Fruit fly (Drosophila melanogaster) whole organism, embryonic: ENCODE results near the gene wuho.

Experiments used
- Abd-B ChIP-seq: fragments of 200-800 bp; sonication (Bioruptor generic); optimal IDR thresholded peaks from 2 replicates; lab custom pipeline; 2018; ENCODE audit warnings: missing biosample characterization, mild to moderate bottlenecking, missing genetic modification characterization, moderate library complexity
- Asciz ChIP-seq: fragments of 200-800 bp; sonication (Bioruptor generic); optimal IDR thresholded peaks from 2 replicates; lab custom pipeline; 2017; ENCODE audit warnings: missing biosample characterization, mild to moderate bottlenecking, missing genetic modification characterization, missing genetic modification reagents
- CG10209 ChIP-seq: fragments of 200-800 bp; sonication (Bioruptor generic); optimal IDR thresholded peaks from 3 replicates; lab custom pipeline; 2017; ENCODE audit warnings: missing biosample characterization, mild to moderate bottlenecking, missing genetic modification characterization, missing genetic modification reagents
- CG10654 ChIP-seq: fragments of 200-800 bp; sonication (Bioruptor generic); optimal IDR thresholded peaks from 2 replicates; lab custom pipeline; 2016; ENCODE audit warnings: missing biosample characterization, missing genetic modification characterization
- CG11504 ChIP-seq: fragments of 200-800 bp; sonication (Bioruptor generic); optimal IDR thresholded peaks from 3 replicates; lab custom pipeline; 2019; ENCODE audit warnings: missing biosample characterization, mild to moderate bottlenecking, missing genetic modification characterization, moderate library complexity
- CG11560 ChIP-seq: fragments of 200-800 bp; sonication (Bioruptor generic); IDR thresholded peaks from 3 replicates; pipeline ENCODE4 v1.3.6; 2022; ENCODE audit warnings: missing biosample characterization, missing genetic modification characterization
- CG12071 ChIP-seq: fragments of 200-800 bp; sonication (Bioruptor generic); optimal IDR thresholded peaks from 3 replicates; lab custom pipeline; 2018; ENCODE audit warnings: missing biosample characterization, mild to moderate bottlenecking, missing genetic modification characterization
- CG13296 ChIP-seq: fragments of 200-800 bp; sonication (Bioruptor generic); optimal IDR thresholded peaks from 3 replicates; lab custom pipeline; 2018; ENCODE audit warnings: missing biosample characterization, mild to moderate bottlenecking, missing genetic modification characterization
- CG17359 ChIP-seq: fragments of 200-800 bp; sonication (Bioruptor generic); optimal IDR thresholded peaks from 3 replicates; lab custom pipeline; 2018; ENCODE audit warnings: missing biosample characterization, mild to moderate bottlenecking, missing genetic modification characterization, moderate library complexity
- CG17385 ChIP-seq: fragments of 200-800 bp; sonication (Bioruptor generic); optimal IDR thresholded peaks from 3 replicates; lab custom pipeline; 2018; ENCODE audit warnings: missing biosample characterization, mild to moderate bottlenecking, missing genetic modification characterization
- CG17612 ChIP-seq: fragments of 200-800 bp; sonication (Bioruptor generic); IDR thresholded peaks from 2 replicates; pipeline ENCODE4 v1.3.6; 2022; ENCODE audit warnings: missing biosample characterization, missing genetic modification characterization
- CG42726 ChIP-seq: fragments of 200-800 bp; sonication (Bioruptor generic); IDR thresholded peaks from 2 replicates; pipeline ENCODE4 v1.3.6; 2022; ENCODE audit warnings: missing biosample characterization, missing genetic modification characterization; ENCODE audit not compliant: partially characterized antibody
- CrebB ChIP-seq: fragments of 200-800 bp; sonication (Bioruptor generic); optimal IDR thresholded peaks from 3 replicates; lab custom pipeline; 2018; ENCODE audit warnings: missing biosample characterization, mild to moderate bottlenecking, missing genetic modification characterization
- GATAe ChIP-seq: fragments of 200-800 bp; sonication (Bioruptor generic); conservative IDR thresholded peaks from 2 replicates; pipeline ENCODE4 v1.3.6; 2022; ENCODE audit warnings: missing biosample characterization, missing genetic modification characterization
- HLH4C ChIP-seq: fragments of 200-800 bp; sonication (Bioruptor generic); IDR thresholded peaks from 3 replicates; pipeline ENCODE4 v1.3.6; 2022; ENCODE audit warnings: missing biosample characterization, missing genetic modification characterization; ENCODE audit not compliant: partially characterized antibody
- Hey ChIP-seq: fragments of 200-800 bp; sonication (Bioruptor generic); optimal IDR thresholded peaks from 3 replicates; lab custom pipeline; 2018; ENCODE audit warnings: missing biosample characterization, mild to moderate bottlenecking, missing genetic modification characterization
- HmgZ ChIP-seq: fragments of 200-800 bp; sonication (Bioruptor generic); optimal IDR thresholded peaks from 2 replicates; lab custom pipeline; 2018; ENCODE audit warnings: missing biosample characterization, mild to moderate bottlenecking, missing genetic modification characterization
- Jarid2 ChIP-seq: fragments of 200-800 bp; sonication (Bioruptor generic); optimal IDR thresholded peaks from 3 replicates; lab custom pipeline; 2017; ENCODE audit warnings: mild to moderate bottlenecking, missing biosample characterization, missing genetic modification reagents, missing genetic modification characterization
- NFAT ChIP-seq: fragments of 200-800 bp; sonication (Bioruptor generic); IDR thresholded peaks from 2 replicates; pipeline ENCODE4 v1.3.6; 2022; ENCODE audit warnings: missing biosample characterization, missing genetic modification characterization
- Opbp ChIP-seq: fragments of 200-800 bp; sonication (Bioruptor generic); IDR thresholded peaks from 3 replicates; pipeline ENCODE4 v1.3.6; 2022; ENCODE audit warnings: missing biosample characterization, missing genetic modification characterization; ENCODE audit not compliant: partially characterized antibody
- PHDP ChIP-seq: fragments of 200-800 bp; sonication (Bioruptor generic); optimal IDR thresholded peaks from 3 replicates; lab custom pipeline; 2018; ENCODE audit warnings: missing biosample characterization, mild to moderate bottlenecking, missing genetic modification characterization, moderate library complexity
- Rfx ChIP-seq: fragments of 200-800 bp; sonication (Bioruptor generic); IDR thresholded peaks from 2 replicates; pipeline ENCODE4 v1.3.6; 2022; ENCODE audit warnings: missing biosample characterization, missing genetic modification characterization
- Sox102F ChIP-seq: fragments of 200-800 bp; sonication (Bioruptor generic); optimal IDR thresholded peaks from 2 replicates; lab custom pipeline; 2018; ENCODE audit warnings: missing biosample characterization, mild to moderate bottlenecking, missing genetic modification characterization, moderate library complexity
- Ssrp ChIP-seq: fragments of 200-800 bp; sonication (Bioruptor generic); optimal IDR thresholded peaks from 2 replicates; lab custom pipeline; 2018; ENCODE audit warnings: missing biosample characterization, mild to moderate bottlenecking, missing genetic modification characterization, moderate library complexity
- Stat92E ChIP-seq, 3 experiments: fragments of >200 bp in 2 of 3; fragments of 200-800 bp in 1 of 3; sonication (Bioruptor generic) in 1 of 3; optimal IDR thresholded peaks; 2 replicates each; lab custom pipeline; 2017 to 2019; ENCODE audit warnings: missing biosample characterization in 3 of 3, missing genetic modification characterization in 3 of 3, mild to moderate bottlenecking in 1 of 3, moderate library complexity in 1 of 3
- amos ChIP-seq: fragments of 200-800 bp; sonication (Bioruptor generic); IDR thresholded peaks from 2 replicates; pipeline ENCODE4 v1.3.6; 2022; ENCODE audit warnings: missing biosample characterization, missing genetic modification characterization; ENCODE audit not compliant: partially characterized antibody
- bcd ChIP-seq: fragments of 200-800 bp; sonication (Bioruptor generic); optimal IDR thresholded peaks from 2 replicates; lab custom pipeline; 2017; ENCODE audit warnings: missing biosample characterization, mild to moderate bottlenecking, missing genetic modification characterization
- br ChIP-seq: fragments of >200 bp; optimal IDR thresholded peaks from 2 replicates; lab custom pipeline; 2017
- ci ChIP-seq: fragments of 200-800 bp; sonication (Bioruptor generic); IDR thresholded peaks from 3 replicates; pipeline ENCODE4 v1.3.6; 2022; ENCODE audit warnings: missing biosample characterization, missing genetic modification characterization
- danr ChIP-seq: fragments of 200-800 bp; sonication (Bioruptor generic); IDR thresholded peaks from 2 replicates; pipeline ENCODE4 v1.3.6; 2022; ENCODE audit warnings: missing biosample characterization, missing genetic modification characterization
- fd64A ChIP-seq: fragments of 200-800 bp; sonication (Bioruptor generic); optimal IDR thresholded peaks from 3 replicates; lab custom pipeline; 2018; ENCODE audit warnings: missing biosample characterization, mild to moderate bottlenecking, missing genetic modification characterization
- grau ChIP-seq: fragments of 200-800 bp; optimal IDR thresholded peaks from 3 replicates; lab custom pipeline; 2019; ENCODE audit warnings: missing biosample characterization, mild to moderate bottlenecking, missing genetic modification characterization, moderate library complexity
- hth ChIP-seq: fragments of >200 bp; optimal IDR thresholded peaks from 2 replicates; lab custom pipeline; 2017; ENCODE audit warnings: inconsistent platforms
- ken ChIP-seq: fragments of 200-800 bp; sonication (Bioruptor generic); IDR thresholded peaks from 3 replicates; pipeline ENCODE4 v1.3.6; 2022; ENCODE audit warnings: missing biosample characterization, missing genetic modification characterization
- knrl ChIP-seq: fragments of 200-800 bp; sonication (Bioruptor generic); IDR thresholded peaks from 3 replicates; pipeline ENCODE4 v1.3.6; 2022; ENCODE audit warnings: missing biosample characterization, missing genetic modification characterization; ENCODE audit not compliant: partially characterized antibody
- pfk ChIP-seq: fragments of 200-800 bp; sonication (Bioruptor generic); optimal IDR thresholded peaks from 2 replicates; lab custom pipeline; 2018; ENCODE audit warnings: missing biosample characterization, mild to moderate bottlenecking, missing genetic modification characterization, moderate library complexity
- pho ChIP-seq: fragments of 200-800 bp; sonication (Bioruptor generic); optimal IDR thresholded peaks from 2 replicates; lab custom pipeline; 2016; ENCODE audit warnings: missing biosample characterization, missing genetic modification characterization
- phol ChIP-seq: fragments of 200-800 bp; sonication (Bioruptor generic); optimal IDR thresholded peaks from 3 replicates; lab custom pipeline; 2018; ENCODE audit warnings: missing biosample characterization, mild to moderate bottlenecking, missing genetic modification characterization, moderate library complexity
- pros ChIP-seq: fragments of 200-800 bp; sonication (Bioruptor generic); optimal IDR thresholded peaks from 3 replicates; lab custom pipeline; 2019; ENCODE audit warnings: missing biosample characterization, mild to moderate bottlenecking, missing genetic modification characterization, moderate library complexity
- pzg ChIP-seq: fragments of 200-800 bp; sonication (Bioruptor generic); optimal IDR thresholded peaks from 3 replicates; lab custom pipeline; 2018; ENCODE audit warnings: missing biosample characterization, mild to moderate bottlenecking, missing genetic modification characterization, moderate library complexity
- seq ChIP-seq: fragments of 200-800 bp; sonication (Bioruptor generic); IDR thresholded peaks from 2 replicates; pipeline ENCODE4 v1.3.6; 2022; ENCODE audit warnings: missing biosample characterization, missing genetic modification characterization
- sim ChIP-seq: fragments of 200-800 bp; sonication (Bioruptor generic); IDR thresholded peaks from 2 replicates; pipeline ENCODE4 v1.3.6; 2022; ENCODE audit warnings: missing biosample characterization, missing genetic modification characterization
- slp2 ChIP-seq: fragments of 200-800 bp; sonication (Bioruptor generic); optimal IDR thresholded peaks from 2 replicates; lab custom pipeline; 2016; ENCODE audit warnings: missing biosample characterization, missing genetic modification characterization
- sob ChIP-seq: fragments of 200-800 bp; sonication (Bioruptor generic); IDR thresholded peaks from 2 replicates; pipeline ENCODE4 v1.3.6; 2022; ENCODE audit warnings: missing biosample characterization, missing genetic modification characterization
- stc ChIP-seq: fragments of 200-800 bp; sonication (Bioruptor generic); IDR thresholded peaks from 2 replicates; pipeline ENCODE4 v1.3.6; 2022; ENCODE audit warnings: missing biosample characterization, missing genetic modification characterization
- zen2 ChIP-seq: fragments of 200-800 bp; sonication (Bioruptor generic); IDR thresholded peaks from 3 replicates; pipeline ENCODE4 v1.3.6; 2022; ENCODE audit warnings: missing biosample characterization, missing genetic modification characterization; ENCODE audit not compliant: partially characterized antibody
- zfh1 ChIP-seq: fragments of 200-800 bp; sonication (Bioruptor generic); IDR thresholded peaks from 3 replicates; pipeline ENCODE4 v1.3.6; 2022; ENCODE audit warnings: missing biosample characterization, missing genetic modification characterization

Gene wuho

DNA sequence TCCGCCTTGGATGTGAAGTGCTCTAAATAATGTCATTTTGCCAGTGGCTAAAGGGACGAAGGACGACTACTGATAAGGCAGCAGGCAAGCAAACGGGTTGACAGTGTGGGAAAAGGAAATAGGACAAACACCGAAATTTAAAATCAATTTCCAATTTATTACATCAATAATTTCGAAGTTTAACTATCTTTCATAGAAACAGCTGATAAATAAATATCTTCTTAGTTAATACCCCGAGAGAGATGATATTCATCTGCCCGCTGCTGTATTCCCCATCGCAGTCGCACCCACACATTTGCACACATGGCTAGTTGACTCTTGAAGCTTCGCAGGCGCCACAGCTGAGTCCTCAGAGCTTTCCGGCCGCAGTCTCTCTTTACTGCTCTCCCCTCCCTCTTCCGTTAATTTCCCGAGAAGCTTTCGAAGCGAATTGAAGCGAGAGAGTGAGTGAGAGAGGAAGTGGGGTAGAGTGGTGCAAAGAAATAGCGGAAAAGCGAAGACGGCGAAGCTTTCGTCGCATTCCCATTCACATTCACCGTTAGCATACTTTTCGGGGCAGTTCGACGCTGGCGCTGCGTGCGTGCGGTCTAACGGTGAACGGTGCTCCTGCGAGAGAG, 29.1 kb downstream of the wuho start (continued):
- TF ChIP-seq Stat92E (GFP tag; optimal IDR thresholded peaks at IDR 0.05; lab: Kevin White, UChicago): no peak
- TF ChIP-seq seq (GFP tag; lab: Robert Waterston, UW): peak; percentile 69
- TF ChIP-seq pfk (GFP tag; lab: Kevin White, UChicago): no peak
- peak; percentile 68 for TF ChIP-seq stc (GFP tag; lab: Robert Waterston, UW)
- peak; percentile 5 for TF ChIP-seq pzg
- peak; percentile 67 for TF ChIP-seq CG17385 (GFP tag; lab: Kevin White, UChicago)
- peak; percentile 54; the same call in 2 of the 3 replicates for TF ChIP-seq ken (GFP tag; lab: Robert Waterston, UW)
- TF ChIP-seq CG13296: peak; percentile 65
- no peak for TF ChIP-seq br (lab: Kevin White, UChicago)
- peak; percentile 28; the same call in 1 of the 2 replicates for TF ChIP-seq sim (GFP tag; lab: Robert Waterston, UW)
- TF ChIP-seq NFAT (GFP tag; lab: Robert Waterston, UW): peak; percentile 66; the same call in 1 of the 2 replicates
- peak; percentile 36 for TF ChIP-seq HmgZ
- TF ChIP-seq bcd (GFP tag; lab: Kevin White, UChicago): peak; percentile 46
- TF ChIP-seq Sox102F (GFP tag; lab: Kevin White, UChicago): peak; percentile 50
- peak; percentile 73 for TF ChIP-seq CG11504 (tag; lab: Kevin White, UChicago)
- peak; percentile 74 for TF ChIP-seq sob

DNA sequence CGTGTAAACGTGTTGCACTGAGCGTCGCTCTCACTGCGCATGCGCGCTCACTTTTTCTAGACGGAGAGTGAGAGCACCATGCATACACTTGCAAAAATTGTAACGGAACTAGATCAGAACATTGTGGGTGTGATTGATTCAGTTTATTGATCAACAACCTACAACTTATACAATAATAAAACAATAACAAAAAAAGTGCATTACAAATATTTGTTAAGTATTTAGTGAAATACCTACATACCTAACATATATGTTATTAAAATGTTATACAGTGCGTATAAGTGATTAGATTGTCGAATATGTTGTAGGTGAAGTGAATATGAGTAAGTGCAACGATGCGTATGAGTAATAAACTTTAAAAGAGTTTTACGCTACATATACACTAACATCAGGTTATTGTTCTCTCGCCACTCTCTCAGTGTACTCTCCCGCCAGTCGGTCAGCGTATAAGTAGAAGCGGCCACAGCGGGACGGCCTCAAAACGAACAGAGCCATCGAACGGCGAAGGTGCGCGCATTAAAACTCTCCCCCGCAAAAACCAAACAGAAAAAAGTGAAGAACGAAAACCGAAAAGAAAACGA, 42.6 kb downstream of the wuho start, which contains the start of gene CG42240:
Gene CG42240, plus strand, starts transcription at position 474 of the 581 bp plus-strand sequence.
- no peak for TF ChIP-seq knrl (GFP tag; lab: Robert Waterston, UW)
- peak; percentile 60; the same call in 2 of the 3 replicates for TF ChIP-seq CG11560 (tag; lab: Robert Waterston, UW)
- no peak for TF ChIP-seq CG17612 (GFP tag; lab: Robert Waterston, UW)
- no peak for TF ChIP-seq Opbp
- TF ChIP-seq Rfx (GFP tag; lab: Robert Waterston, UW): peak; percentile 78
- no peak for TF ChIP-seq hth (lab: Kevin White, UChicago)
- TF ChIP-seq slp2 (GFP tag; lab: Kevin White, UChicago): peak; percentile 80
- TF ChIP-seq ci (GFP tag; lab: Robert Waterston, UW): peak; percentile 72; the same call in 2 of the 3 replicates
- TF ChIP-seq GATAe (GFP tag; lab: Robert Waterston, UW): peak; percentile 40; the same call in 1 of the 2 replicates
- TF ChIP-seq fd64A (GFP tag; lab: Kevin White, UChicago): peak; percentile 73
- TF ChIP-seq CG10654: peak; percentile 89
- TF ChIP-seq Jarid2 (GFP tag; lab: Kevin White, UChicago): peak; percentile 76
- TF ChIP-seq CG10209: peak; percentile 91
- TF ChIP-seq Hey (tag; lab: Kevin White, UChicago): peak; percentile 25
- TF ChIP-seq CG42726 (GFP tag; lab: Robert Waterston, UW): no peak
- peak; percentile 88 for TF ChIP-seq CG17359 (tag; lab: Kevin White, UChicago)
- no peak for TF ChIP-seq zen2 (GFP tag; lab: Robert Waterston, UW)
- TF ChIP-seq Ssrp (tag; lab: Kevin White, UChicago): peak; percentile 89
- peak; percentile 81 for TF ChIP-seq Abd-B (GFP tag; lab: Kevin White, UChicago)
- TF ChIP-seq pros: no peak
- TF ChIP-seq pho: peak; percentile 81
- peak; percentile 80 for TF ChIP-seq CrebB (tag; lab: Kevin White, UChicago)
- TF ChIP-seq amos (GFP tag; lab: Robert Waterston, UW): no peak
- no peak for TF ChIP-seq HLH4C (GFP tag; lab: Robert Waterston, UW)
- peak; percentile 92 for TF ChIP-seq grau (tag; lab: Kevin White, UChicago)
- TF ChIP-seq CG12071: peak; percentile 78
- TF ChIP-seq phol (tag; lab: Kevin White, UChicago): peak; percentile 95
- peak; percentile 92 for TF ChIP-seq Asciz (GFP tag; lab: Kevin White, UChicago)
- TF ChIP-seq stc (GFP tag; lab: Robert Waterston, UW): peak; percentile 71; the same call in 1 of the 2 replicates
- TF ChIP-seq zfh1: peak; percentile 45; the same call in 2 of the 3 replicates
- peak; percentile 91 for TF ChIP-seq PHDP (tag; lab: Kevin White, UChicago)
- TF ChIP-seq danr (GFP tag; lab: Robert Waterston, UW): peak; percentile 71
